Worm (Caenorhabditis elegans): Measurements from ENCODE around the gene lev-9.

DNA sequence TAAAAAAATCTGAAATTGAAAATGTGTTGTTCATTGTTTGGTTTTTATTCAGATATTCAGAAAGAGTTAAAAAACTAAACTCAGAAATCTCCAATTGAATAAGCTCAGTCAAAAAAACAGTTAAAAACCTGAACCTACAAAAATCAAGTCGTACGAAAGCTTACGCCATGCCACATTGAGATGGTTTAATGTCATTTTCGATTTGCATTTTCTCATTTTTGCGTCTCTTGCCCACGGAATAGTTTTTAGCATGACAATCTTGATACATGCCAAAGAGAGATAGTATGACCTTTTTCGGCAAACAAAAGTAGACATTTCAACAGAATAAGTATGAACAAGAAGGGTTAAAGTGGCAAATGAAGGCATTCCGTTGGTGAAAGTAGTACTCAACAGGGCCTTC lies 10.5 kb downstream of the lev-9 start:
- no peak for TF ChIP-seq flt-1 (GFP tag; IDR thresholded peaks at IDR 0.05)
- no peak for TF ChIP-seq ref-1 (GFP tag; conservative IDR thresholded peaks at IDR 0.05)
- no peak for TF ChIP-seq klf-2 (GFP tag; conservative IDR thresholded peaks at IDR 0.05)
- no peak for TF ChIP-seq tab-1 (GFP tag; IDR thresholded peaks at IDR 0.05)
- TF ChIP-seq T22C8.4 (GFP tag; IDR thresholded peaks at IDR 0.05), result no peak
- no peak for TF ChIP-seq cog-1 (tag; optimal IDR thresholded peaks at IDR 0.05)
- no peak for TF ChIP-seq ztf-23 (GFP tag; IDR thresholded peaks at IDR 0.05)
- TF ChIP-seq ztf-29 (GFP tag; IDR thresholded peaks at IDR 0.05), result no peak
- TF ChIP-seq med-1 (GFP tag; optimal IDR thresholded peaks at IDR 0.05; ENCODE audit: insufficient read depth), result no peak

All from whole organism, midembryonic.